Fruit fly (Drosophila melanogaster): Measurements from ENCODE around the gene CG13293.

- no peak for TF ChIP-seq Dif (GFP tag; optimal IDR thresholded peaks at IDR 0.05; ENCODE audit: partially characterized antibody)
- TF ChIP-seq usp (GFP tag; optimal IDR thresholded peaks at IDR 0.05): no peak
- TF ChIP-seq h (GFP tag; optimal IDR thresholded peaks at IDR 0.05): no peak
- no peak for TF ChIP-seq psq (GFP tag; optimal IDR thresholded peaks at IDR 0.05)
- TF ChIP-seq Dfd (GFP tag; optimal IDR thresholded peaks at IDR 0.05): no peak
- TF ChIP-seq Myc (optimal IDR thresholded peaks at IDR 0.05): no peak
These were observed 55.9 kb downstream of the CG13293 start for dm6 chr3L:6138586-6138985.

Measured in whole organism, wandering third instar larva.